Fruit fly (Drosophila melanogaster) whole organism, wandering third instar larva: ENCODE results near the gene Prosbeta2.
A peak's percentile ranks its signal among the peaks of the same experiment; 100 is the strongest.

Experiments
- CG32264 ChIP-seq: fragments of 200-800 bp; sonication (Bioruptor generic); optimal IDR thresholded peaks from 2 replicates; lab custom pipeline; 2016; ENCODE audit warnings: missing biosample characterization, missing genetic modification characterization
- CG9705 ChIP-seq: fragments of 200-800 bp; sonication (Bioruptor generic); optimal IDR thresholded peaks from 2 replicates; lab custom pipeline; 2018; ENCODE audit warnings: missing biosample characterization, mild to moderate bottlenecking, missing genetic modification characterization
- CrebA ChIP-seq: fragments of 200-800 bp; sonication (Bioruptor generic); optimal IDR thresholded peaks from 2 replicates; lab custom pipeline; 2016; ENCODE audit warnings: missing biosample characterization, mild to moderate bottlenecking, missing genetic modification characterization, borderline replicate concordance
- Dfd ChIP-seq: fragments of >200 bp; optimal IDR thresholded peaks from 2 replicates; lab custom pipeline; 2017; ENCODE audit warnings: missing biosample characterization, missing genetic modification characterization
- Dif ChIP-seq: fragments of 200-275, 200-300 bp; sonication (Bioruptor generic); optimal IDR thresholded peaks from 2 replicates; lab custom pipeline; 2018; ENCODE audit warnings: missing biosample characterization, missing genetic modification characterization; ENCODE audit not compliant: partially characterized antibody
- GATAd ChIP-seq: sonication (Bioruptor generic); optimal IDR thresholded peaks from 2 replicates; lab custom pipeline; 2016; ENCODE audit warnings: missing biosample characterization, missing genetic modification characterization
- HLH106 ChIP-seq: fragments of 200-800 bp; optimal IDR thresholded peaks from 3 replicates; lab custom pipeline; 2019; ENCODE audit warnings: missing biosample characterization, mild to moderate bottlenecking, missing genetic modification characterization, moderate library complexity
- Hnf4 ChIP-seq: fragments of 200-800 bp; sonication (Bioruptor generic); optimal IDR thresholded peaks from 2 replicates; lab custom pipeline; 2016; ENCODE audit warnings: missing biosample characterization, mild to moderate bottlenecking, missing genetic modification characterization
- Hr78 ChIP-seq: fragments of >200 bp; optimal IDR thresholded peaks from 2 replicates; lab custom pipeline; 2017; ENCODE audit warnings: missing biosample characterization, missing genetic modification characterization
- Hr83 ChIP-seq: fragments of 200-300 bp; sonication (Bioruptor generic); optimal IDR thresholded peaks from 2 replicates; lab custom pipeline; 2016; ENCODE audit warnings: missing biosample characterization, mild to moderate bottlenecking, missing genetic modification characterization, moderate library complexity; ENCODE audit not compliant: poor library complexity, severe bottlenecking
- Mio ChIP-seq: sonication (Bioruptor generic); optimal IDR thresholded peaks from 2 replicates; lab custom pipeline; 2016; ENCODE audit warnings: missing biosample characterization, missing genetic modification characterization
- N ChIP-seq: fragments of >200 bp; optimal IDR thresholded peaks from 2 replicates; lab custom pipeline; 2018; ENCODE audit warnings: missing biosample characterization, missing external identifiers, missing genetic modification characterization
- Rel ChIP-seq, 2 experiments: fragments of 200-800 bp; sonication (Bioruptor generic) in 1 of 2; optimal IDR thresholded peaks; 2 replicates in 1 of 2; 3 replicates in 1 of 2; lab custom pipeline; 2016 to 2019; ENCODE audit warnings: mild to moderate bottlenecking in 2 of 2, missing biosample characterization in 2 of 2, missing genetic modification characterization in 2 of 2, moderate library complexity in 1 of 2
- Sp1 ChIP-seq: fragments of 200-800 bp; sonication (Bioruptor generic); optimal IDR thresholded peaks from 3 replicates; lab custom pipeline; 2019; ENCODE audit warnings: missing biosample characterization, mild to moderate bottlenecking, missing genetic modification characterization, moderate library complexity
- Vsx2 ChIP-seq: fragments of 200-300, 225-300 bp; sonication (Bioruptor generic); optimal IDR thresholded peaks from 2 replicates; lab custom pipeline; 2018; ENCODE audit warnings: missing biosample characterization, missing genetic modification characterization; ENCODE audit not compliant: partially characterized antibody
- brk ChIP-seq: fragments of 200-800 bp; sonication (Bioruptor generic); optimal IDR thresholded peaks from 2 replicates; lab custom pipeline; 2016; ENCODE audit warnings: missing biosample characterization, mild to moderate bottlenecking, missing genetic modification characterization
- dl ChIP-seq, 2 experiments: fragments of 175-275, 200-275 bp in 1 of 2; fragments of 200-275 bp in 1 of 2; sonication (Bioruptor generic); optimal IDR thresholded peaks; lab custom pipeline; 2018; ENCODE audit warnings: mild to moderate bottlenecking in 2 of 2, missing biosample characterization in 2 of 2, missing genetic modification characterization in 2 of 2, moderate library complexity in 2 of 2; ENCODE audit not compliant: partially characterized antibody in 2 of 2, insufficient read depth in 1 of 2
- dmrt93B ChIP-seq: fragments of 200-800 bp; sonication (Bioruptor generic); optimal IDR thresholded peaks from 2 replicates; lab custom pipeline; 2018; ENCODE audit warnings: missing biosample characterization, mild to moderate bottlenecking, missing genetic modification characterization
- dsf ChIP-seq: sonication (Bioruptor generic); optimal IDR thresholded peaks from 2 replicates; lab custom pipeline; 2016; ENCODE audit warnings: missing biosample characterization, missing genetic modification characterization, borderline replicate concordance
- ey ChIP-seq: fragments of 200-800 bp; sonication (Bioruptor generic); optimal IDR thresholded peaks from 2 replicates; lab custom pipeline; 2016; ENCODE audit warnings: missing biosample characterization, missing genetic modification characterization
- foxo ChIP-seq, 2 experiments: fragments of 200-800 bp; sonication (Bioruptor generic); optimal IDR thresholded peaks; 2 replicates in 1 of 2; 3 replicates in 1 of 2; lab custom pipeline; 2016 to 2017; ENCODE audit warnings: missing biosample characterization in 2 of 2, missing genetic modification characterization in 2 of 2
- fru ChIP-seq: fragments of 200-800 bp; sonication (Bioruptor generic); optimal IDR thresholded peaks from 3 replicates; lab custom pipeline; 2016; ENCODE audit warnings: missing biosample characterization, mild to moderate bottlenecking, missing genetic modification characterization
- h ChIP-seq: fragments of 200-800 bp; sonication (Bioruptor generic); optimal IDR thresholded peaks from 3 replicates; lab custom pipeline; 2016; ENCODE audit warnings: missing biosample characterization, mild to moderate bottlenecking, missing genetic modification characterization
- lola ChIP-seq: fragments of >200 bp; optimal IDR thresholded peaks from 2 replicates; lab custom pipeline; 2017; ENCODE audit warnings: missing biosample characterization, missing genetic modification characterization
- psq ChIP-seq: fragments of 200-800 bp; sonication (Bioruptor generic); optimal IDR thresholded peaks from 3 replicates; lab custom pipeline; 2017; ENCODE audit warnings: missing biosample characterization, mild to moderate bottlenecking, missing genetic modification characterization, moderate library complexity
- rgr ChIP-seq: fragments of 200-800 bp; sonication (Bioruptor generic); optimal IDR thresholded peaks from 3 replicates; lab custom pipeline; 2016; ENCODE audit warnings: missing biosample characterization, mild to moderate bottlenecking, missing genetic modification characterization
- sage ChIP-seq: fragments of 200-800 bp; sonication (Bioruptor generic); optimal IDR thresholded peaks from 2 replicates; lab custom pipeline; 2016; ENCODE audit warnings: missing biosample characterization, mild to moderate bottlenecking, missing genetic modification characterization
- tai ChIP-seq: sonication (Bioruptor generic); optimal IDR thresholded peaks from 2 replicates; lab custom pipeline; 2016; ENCODE audit warnings: missing biosample characterization, missing genetic modification characterization
- usp ChIP-seq: fragments of >200 bp; optimal IDR thresholded peaks from 2 replicates; lab custom pipeline; 2017; ENCODE audit warnings: missing biosample characterization, missing genetic modification characterization
- woc ChIP-seq: sonication (Bioruptor generic); optimal IDR thresholded peaks from 2 replicates; lab custom pipeline; 2016; ENCODE audit warnings: missing biosample characterization, mild to moderate bottlenecking, missing genetic modification characterization

Gene Prosbeta2

dm6 chr3L:14973251-14973625 lies 26.5 kb upstream of the Prosbeta2 start:
- peak; percentile 17 for TF ChIP-seq Sp1 (GFP tag; lab: Kevin White, UChicago)
- TF ChIP-seq Dfd (GFP tag; lab: Kevin White, UChicago): no peak
- TF ChIP-seq fru (GFP tag; lab: Kevin White, UChicago): peak; percentile 50
- peak; percentile 15 to 20 for TF ChIP-seq dl (GFP tag; optimal IDR thresholded peaks at IDR 0.05; lab: Kevin White, UChicago; ENCODE audit: insufficient read depth in 1 of 2, partially characterized antibody in 2 of 2)
- TF ChIP-seq CrebA (GFP tag; lab: Kevin White, UChicago): peak; percentile 75
- TF ChIP-seq Vsx2 (GFP tag; lab: Kevin White, UChicago): peak; percentile 53
- TF ChIP-seq psq (GFP tag; lab: Kevin White, UChicago): peak; percentile 89
- peak; percentile 46 for TF ChIP-seq Hr83
- no peak for TF ChIP-seq usp (GFP tag; lab: Kevin White, UChicago)
- peak; percentile 74 for TF ChIP-seq brk (GFP tag; lab: Kevin White, UChicago)
- TF ChIP-seq lola (GFP tag; lab: Kevin White, UChicago): no peak
- TF ChIP-seq CG32264 (GFP tag; lab: Kevin White, UChicago): no peak
- TF ChIP-seq Dif (GFP tag; lab: Kevin White, UChicago): peak; percentile 59
- peak; percentile 10 for TF ChIP-seq woc
- no peak for TF ChIP-seq dsf (GFP tag; lab: Kevin White, UChicago)
- TF ChIP-seq tai (GFP tag; lab: Kevin White, UChicago): no peak
- peak; percentile 61 for TF ChIP-seq Rel (GFP tag; optimal IDR thresholded peaks at IDR 0.05; lab: Kevin White, UChicago)
- TF ChIP-seq Rel (tag; optimal IDR thresholded peaks at IDR 0.05; lab: Kevin White, UChicago): no peak
- TF ChIP-seq Mio (GFP tag; lab: Kevin White, UChicago): no peak
- no peak for TF ChIP-seq HLH106

dm6 chr3L:14974513-14974912 lies 25.2 kb upstream of the Prosbeta2 start, which contains the start of gene Ocho:
Gene Ocho, plus strand, starts transcription at chr3L:14974848.
- TF ChIP-seq Hr78 (GFP tag; lab: Kevin White, UChicago) (no peak), Dif (GFP tag; lab: Kevin White, UChicago) (no peak), GATAd (GFP tag; lab: Kevin White, UChicago) (no peak), foxo (GFP tag; optimal IDR thresholded peaks at IDR 0.05; lab: Kevin White, UChicago) (peak in 1 of 2 experiments; percentile 40), fru (GFP tag; lab: Kevin White, UChicago) (peak; percentile 14), rgr (GFP tag; lab: Kevin White, UChicago) (peak; percentile 21), dsf (GFP tag; lab: Kevin White, UChicago) (no peak), woc (peak; percentile 36), HLH106 (no peak)

- no peak for TF ChIP-seq HLH106
- TF ChIP-seq CG9705 (GFP tag; lab: Kevin White, UChicago): no peak
- no peak for TF ChIP-seq Rel (GFP tag; optimal IDR thresholded peaks at IDR 0.05; lab: Kevin White, UChicago)
- no peak for TF ChIP-seq Rel (tag; optimal IDR thresholded peaks at IDR 0.05; lab: Kevin White, UChicago)
Observed at dm6 chr3L:14974952-14975351, 24.8 kb upstream of the Prosbeta2 start.

- no peak for TF ChIP-seq dsf (GFP tag; lab: Kevin White, UChicago)
- no peak for TF ChIP-seq rgr (GFP tag; lab: Kevin White, UChicago)
- TF ChIP-seq CG9705 (GFP tag; lab: Kevin White, UChicago): no peak
- TF ChIP-seq foxo (GFP tag; optimal IDR thresholded peaks at IDR 0.05; lab: Kevin White, UChicago): no peak
- TF ChIP-seq sage: no peak
- no peak for TF ChIP-seq fru (GFP tag; lab: Kevin White, UChicago)
- TF ChIP-seq Rel (GFP tag; optimal IDR thresholded peaks at IDR 0.05; lab: Kevin White, UChicago): no peak
- no peak for TF ChIP-seq Rel (tag; optimal IDR thresholded peaks at IDR 0.05; lab: Kevin White, UChicago)
- no peak for TF ChIP-seq Hr83
Observed at dm6 chr3L:14976026-14976425, 23.7 kb upstream of the Prosbeta2 start.

- TF ChIP-seq HLH106 (peak; percentile 50), foxo (GFP tag; optimal IDR thresholded peaks at IDR 0.05; lab: Kevin White, UChicago) (peak in 1 of 2 experiments; percentile 59), Sp1 (GFP tag; lab: Kevin White, UChicago) (peak; percentile 58), Rel (GFP tag; optimal IDR thresholded peaks at IDR 0.05; lab: Kevin White, UChicago) (no peak), Rel (tag; optimal IDR thresholded peaks at IDR 0.05; lab: Kevin White, UChicago) (no peak), Hnf4 (GFP tag; lab: Kevin White, UChicago) (no peak), ey (peak; percentile 28), brk (GFP tag; lab: Kevin White, UChicago) (no peak), fru (GFP tag; lab: Kevin White, UChicago) (peak; percentile 76), dl (GFP tag; optimal IDR thresholded peaks at IDR 0.05; lab: Kevin White, UChicago; ENCODE audit: insufficient read depth in 1 of 2, partially characterized antibody in 2 of 2) (no peak), woc (peak; percentile 29), GATAd (GFP tag; lab: Kevin White, UChicago) (peak; percentile 17), dmrt93B (GFP tag; lab: Kevin White, UChicago) (peak; percentile 40), psq (GFP tag; lab: Kevin White, UChicago) (peak; percentile 80), N (GFP tag; lab: Kevin White, UChicago) (no peak), rgr (GFP tag; lab: Kevin White, UChicago) (peak; percentile 20), tai (GFP tag; lab: Kevin White, UChicago) (peak; percentile 12), h (GFP tag; lab: Kevin White, UChicago) (peak; percentile 17)
Observed at dm6 chr3L:14977536-14978495, 21.9 kb upstream of the Prosbeta2 start.
